Fruit fly (Drosophila melanogaster) whole organism, embryonic: ENCODE results near the gene Taf8.

Experiments
- Asciz ChIP-seq: fragments of 200-800 bp; sonication (Bioruptor generic); optimal IDR thresholded peaks from 2 replicates; lab custom pipeline; 2017; ENCODE audit warnings: missing biosample characterization, mild to moderate bottlenecking, missing genetic modification characterization, missing genetic modification reagents
- Atf6 ChIP-seq: fragments of 200-800 bp; sonication (Bioruptor generic); IDR thresholded peaks from 2 replicates; pipeline ENCODE4 v1.3.6; 2022; ENCODE audit warnings: missing biosample characterization, missing genetic modification characterization
- Bgb ChIP-seq: fragments of 200-800 bp; sonication (Bioruptor generic); IDR thresholded peaks from 2 replicates; pipeline ENCODE4 v1.3.6; 2022; ENCODE audit warnings: missing biosample characterization, missing genetic modification characterization; ENCODE audit not compliant: partially characterized antibody
- CG10565 ChIP-seq: fragments of 200-800 bp; sonication (Bioruptor generic); optimal IDR thresholded peaks from 3 replicates; lab custom pipeline; 2016; ENCODE audit warnings: missing biosample characterization, mild to moderate bottlenecking, missing genetic modification characterization
- CG11560 ChIP-seq: fragments of 200-800 bp; sonication (Bioruptor generic); IDR thresholded peaks from 3 replicates; pipeline ENCODE4 v1.3.6; 2022; ENCODE audit warnings: missing biosample characterization, missing genetic modification characterization
- CG12071 ChIP-seq: fragments of 200-800 bp; sonication (Bioruptor generic); optimal IDR thresholded peaks from 3 replicates; lab custom pipeline; 2018; ENCODE audit warnings: missing biosample characterization, mild to moderate bottlenecking, missing genetic modification characterization
- CG1233 ChIP-seq: fragments of 200-800 bp; sonication (Bioruptor generic); optimal IDR thresholded peaks from 4 replicates; lab custom pipeline; 2018; ENCODE audit warnings: missing biosample characterization, mild to moderate bottlenecking, missing genetic modification characterization
- CG13296 ChIP-seq: fragments of 200-800 bp; sonication (Bioruptor generic); optimal IDR thresholded peaks from 3 replicates; lab custom pipeline; 2018; ENCODE audit warnings: missing biosample characterization, mild to moderate bottlenecking, missing genetic modification characterization
- CG13424 ChIP-seq: fragments of 200-800 bp; sonication (Bioruptor generic); optimal IDR thresholded peaks from 2 replicates; lab custom pipeline; 2019; ENCODE audit warnings: missing biosample characterization, mild to moderate bottlenecking, missing genetic modification characterization, moderate library complexity
- CG13775 ChIP-seq: fragments of 200-800 bp; sonication (Bioruptor generic); optimal IDR thresholded peaks from 3 replicates; lab custom pipeline; 2017; ENCODE audit warnings: missing biosample characterization, mild to moderate bottlenecking, missing genetic modification characterization
- CG16779 ChIP-seq: fragments of 200-800 bp; sonication (Bioruptor generic); IDR thresholded peaks from 2 replicates; pipeline ENCODE4 v1.3.6; 2022; ENCODE audit warnings: missing biosample characterization, missing genetic modification characterization
- CG16815 ChIP-seq: fragments of 200-800 bp; sonication (Bioruptor generic); optimal IDR thresholded peaks from 3 replicates; lab custom pipeline; 2017; ENCODE audit warnings: missing biosample characterization, mild to moderate bottlenecking, missing genetic modification characterization
- CG17328 ChIP-seq: fragments of 200-800 bp; sonication (Bioruptor generic); IDR thresholded peaks from 2 replicates; pipeline ENCODE4 v1.3.6; 2022; ENCODE audit warnings: missing biosample characterization, missing genetic modification characterization
- CG17568 ChIP-seq: fragments of 200-800 bp; sonication (Bioruptor generic); optimal IDR thresholded peaks from 2 replicates; lab custom pipeline; 2018; ENCODE audit warnings: missing biosample characterization, mild to moderate bottlenecking, missing genetic modification characterization, moderate library complexity
- CG17802 ChIP-seq: fragments of 200-800 bp; sonication (Bioruptor generic); optimal IDR thresholded peaks from 2 replicates; lab custom pipeline; 2018; ENCODE audit warnings: missing biosample characterization, mild to moderate bottlenecking, missing genetic modification characterization, moderate library complexity
- CG18011 ChIP-seq: fragments of 200-800 bp; sonication (Bioruptor generic); optimal IDR thresholded peaks from 2 replicates; lab custom pipeline; 2017; ENCODE audit warnings: missing biosample characterization, missing genetic modification characterization, mild to moderate bottlenecking, moderate library complexity, missing genotype
- CG3281 ChIP-seq: fragments of 200-800 bp; sonication (Bioruptor generic); optimal IDR thresholded peaks from 3 replicates; lab custom pipeline; 2017; ENCODE audit warnings: missing biosample characterization, mild to moderate bottlenecking, missing genetic modification characterization
- CG34376 ChIP-seq: fragments of 200-800 bp; sonication (Bioruptor generic); optimal IDR thresholded peaks from 2 replicates; lab custom pipeline; 2018; ENCODE audit warnings: missing biosample characterization, mild to moderate bottlenecking, missing genetic modification characterization
- CG6254 ChIP-seq: fragments of 200-800 bp; sonication (Bioruptor generic); optimal IDR thresholded peaks from 3 replicates; lab custom pipeline; 2017; ENCODE audit warnings: mild to moderate bottlenecking, missing biosample characterization, missing genetic modification reagents, missing genetic modification characterization
- CG7357 ChIP-seq: fragments of 200-800 bp; sonication (Bioruptor generic); IDR thresholded peaks from 3 replicates; pipeline ENCODE4 v1.3.6; 2022; ENCODE audit warnings: missing biosample characterization, missing genetic modification characterization
- CG8924 ChIP-seq: fragments of 200-800 bp; optimal IDR thresholded peaks from 3 replicates; lab custom pipeline; 2019; ENCODE audit warnings: missing biosample characterization, mild to moderate bottlenecking, missing genetic modification characterization, moderate library complexity
- CG8944 ChIP-seq: fragments of 200-800 bp; sonication (Bioruptor generic); optimal IDR thresholded peaks from 3 replicates; lab custom pipeline; 2016; ENCODE audit warnings: missing biosample characterization, missing genetic modification characterization
- CG9609 ChIP-seq: fragments of 200-800 bp; sonication (Bioruptor generic); optimal IDR thresholded peaks from 3 replicates; lab custom pipeline; 2016; ENCODE audit warnings: missing biosample characterization, missing genetic modification characterization
- CkIIα-i1 ChIP-seq: fragments of 200-800 bp; sonication (Bioruptor generic); IDR thresholded peaks from 2 replicates; pipeline ENCODE4 v1.3.6; 2022; ENCODE audit warnings: missing biosample characterization, missing genetic modification characterization
- E2f2 ChIP-seq: fragments of 200-800 bp; sonication (Bioruptor generic); IDR thresholded peaks from 2 replicates; pipeline ENCODE4 v1.3.6; 2022; ENCODE audit warnings: missing biosample characterization, missing genetic modification characterization
- Eip74EF ChIP-seq, 2 experiments: fragments of 200-800 bp in 1 of 2; fragments of >200 bp in 1 of 2; sonication (Bioruptor generic) in 1 of 2; optimal IDR thresholded peaks; 2 replicates each; lab custom pipeline; 2017 to 2019; ENCODE audit warnings: missing biosample characterization in 2 of 2, missing genetic modification characterization in 2 of 2, mild to moderate bottlenecking in 1 of 2, moderate library complexity in 1 of 2
- H15 ChIP-seq: fragments of 200-800 bp; sonication (Bioruptor generic); IDR thresholded peaks from 3 replicates; pipeline ENCODE4 v1.3.6; 2022; ENCODE audit warnings: missing biosample characterization, missing genetic modification characterization
- HHEX ChIP-seq: fragments of 200-800 bp; sonication (Bioruptor generic); optimal IDR thresholded peaks from 3 replicates; lab custom pipeline; 2017; ENCODE audit warnings: missing biosample characterization, mild to moderate bottlenecking, missing genetic modification characterization, missing genetic modification reagents
- HLH4C ChIP-seq: fragments of 200-800 bp; sonication (Bioruptor generic); IDR thresholded peaks from 3 replicates; pipeline ENCODE4 v1.3.6; 2022; ENCODE audit warnings: missing biosample characterization, missing genetic modification characterization; ENCODE audit not compliant: partially characterized antibody
- Hmr ChIP-seq: fragments of 200-800 bp; sonication (Bioruptor generic); optimal IDR thresholded peaks from 3 replicates; lab custom pipeline; 2017; ENCODE audit warnings: mild to moderate bottlenecking, missing biosample characterization, missing genetic modification reagents, missing genetic modification characterization
- NC2α ChIP-seq: fragments of 200-800 bp; sonication (Bioruptor generic); optimal IDR thresholded peaks from 2 replicates; lab custom pipeline; 2016; ENCODE audit warnings: missing biosample characterization, missing genetic modification characterization
- Opbp ChIP-seq: fragments of 200-800 bp; sonication (Bioruptor generic); IDR thresholded peaks from 3 replicates; pipeline ENCODE4 v1.3.6; 2022; ENCODE audit warnings: missing biosample characterization, missing genetic modification characterization; ENCODE audit not compliant: partially characterized antibody
- Rx ChIP-seq: fragments of 200-800 bp; sonication (Bioruptor generic); IDR thresholded peaks from 2 replicates; pipeline ENCODE4 v1.3.6; 2022; ENCODE audit warnings: missing biosample characterization, missing genetic modification characterization
- Scr ChIP-seq: fragments of 200-800 bp; sonication (Bioruptor generic); IDR thresholded peaks from 2 replicates; pipeline ENCODE4 v1.3.6; 2022; ENCODE audit warnings: missing biosample characterization, missing genetic modification characterization; ENCODE audit not compliant: partially characterized antibody
- Spps ChIP-seq: fragments of 200-800 bp; sonication (Bioruptor generic); optimal IDR thresholded peaks from 2 replicates; lab custom pipeline; 2018; ENCODE audit warnings: missing biosample characterization, mild to moderate bottlenecking, missing genetic modification characterization
- al ChIP-seq: fragments of 200-800 bp; sonication (Bioruptor generic); IDR thresholded peaks from 2 replicates; pipeline ENCODE4 v1.3.6; 2022; ENCODE audit warnings: missing biosample characterization, missing genetic modification characterization
- corto ChIP-seq: fragments of 200-800 bp; sonication (Bioruptor generic); optimal IDR thresholded peaks from 2 replicates; lab custom pipeline; 2016; ENCODE audit warnings: missing biosample characterization, mild to moderate bottlenecking, missing genetic modification characterization, moderate library complexity
- fd96Cb ChIP-seq: fragments of 200-800 bp; sonication (Bioruptor generic); optimal IDR thresholded peaks from 2 replicates; lab custom pipeline; 2018; ENCODE audit warnings: missing biosample characterization, mild to moderate bottlenecking, missing genetic modification characterization, moderate library complexity
- gcm2 ChIP-seq: fragments of 200-800 bp; sonication (Bioruptor generic); optimal IDR thresholded peaks from 2 replicates; lab custom pipeline; 2016; ENCODE audit warnings: missing biosample characterization, missing genetic modification characterization
- h ChIP-seq: fragments of >200 bp; optimal IDR thresholded peaks from 2 replicates; lab custom pipeline; 2017
- hbn ChIP-seq: fragments of 200-800 bp; sonication (Bioruptor generic); IDR thresholded peaks from 2 replicates; pipeline ENCODE4 v1.3.6; 2022; ENCODE audit warnings: missing biosample characterization, missing genetic modification characterization; ENCODE audit not compliant: partially characterized antibody
- insv ChIP-seq, 2 experiments: fragments of 200-800 bp; sonication (Bioruptor generic); optimal IDR thresholded peaks; 3 replicates each; lab custom pipeline; 2016 to 2018; ENCODE audit warnings: missing biosample characterization in 2 of 2, missing genetic modification characterization in 2 of 2
- nom ChIP-seq: fragments of 200-800 bp; sonication (Bioruptor generic); optimal IDR thresholded peaks from 2 replicates; lab custom pipeline; 2017; ENCODE audit warnings: missing biosample characterization, missing genetic modification characterization, mild to moderate bottlenecking, moderate library complexity, missing genetic modification reagents
- rib ChIP-seq: fragments of 200-800 bp; sonication (Bioruptor generic); IDR thresholded peaks from 2 replicates; pipeline ENCODE4 v1.3.6; 2022; ENCODE audit warnings: missing biosample characterization, missing genetic modification characterization
- schlank ChIP-seq: fragments of 200-800 bp; sonication (Bioruptor generic); optimal IDR thresholded peaks from 2 replicates; lab custom pipeline; 2018; ENCODE audit warnings: missing biosample characterization, mild to moderate bottlenecking, missing genetic modification characterization
- slbo ChIP-seq: fragments of 200-800 bp; sonication (Bioruptor generic); IDR thresholded peaks from 2 replicates; pipeline ENCODE4 v1.3.6; 2022; ENCODE audit warnings: missing biosample characterization, missing genetic modification characterization
- slp2 ChIP-seq: fragments of 200-800 bp; sonication (Bioruptor generic); optimal IDR thresholded peaks from 2 replicates; lab custom pipeline; 2016; ENCODE audit warnings: missing biosample characterization, missing genetic modification characterization
- tgo ChIP-seq: fragments of 200-800 bp; sonication (Bioruptor generic); IDR thresholded peaks from 3 replicates; pipeline ENCODE4 v1.3.6; 2022; ENCODE audit warnings: missing biosample characterization, missing genetic modification characterization
- unc-4 ChIP-seq: fragments of 200-800 bp; sonication (Bioruptor generic); IDR thresholded peaks from 2 replicates; pipeline ENCODE4 v1.3.6; 2022; ENCODE audit warnings: missing biosample characterization, missing genetic modification characterization; ENCODE audit not compliant: partially characterized antibody
- unpg ChIP-seq: fragments of 200-800 bp; sonication (Bioruptor generic); optimal IDR thresholded peaks from 3 replicates; lab custom pipeline; 2018; ENCODE audit warnings: missing biosample characterization, mild to moderate bottlenecking, missing genetic modification characterization, moderate library complexity

Taf8 gene

dm6 chrX:18094747-18095352, 6.9 kb upstream of the Taf8 start (continued):
- TF ChIP-seq Rx (GFP tag; lab: Robert Waterston, UW) = no peak
- TF ChIP-seq nom (GFP tag; lab: Kevin White, UChicago) = no peak
- TF ChIP-seq unc-4 = no peak
- no peak for TF ChIP-seq CG9609 (GFP tag; lab: Kevin White, UChicago)
- peak; percentile 50 for TF ChIP-seq unpg (GFP tag; lab: Kevin White, UChicago)
- peak; percentile 37 for TF ChIP-seq CG13424 (tag; lab: Kevin White, UChicago)
- no peak for TF ChIP-seq Bgb (GFP tag; lab: Robert Waterston, UW)
- TF ChIP-seq CG13296 (GFP tag; lab: Kevin White, UChicago) = peak; percentile 10
- no peak for TF ChIP-seq CG7357 (GFP tag; lab: Robert Waterston, UW)
- TF ChIP-seq rib (GFP tag; lab: Robert Waterston, UW) = no peak
- no peak for TF ChIP-seq Eip74EF (GFP tag; optimal IDR thresholded peaks at IDR 0.05; lab: Kevin White, UChicago)
- TF ChIP-seq slp2 (GFP tag; lab: Kevin White, UChicago) = no peak
- TF ChIP-seq CG11560 (tag; lab: Robert Waterston, UW) = no peak
- TF ChIP-seq HLH4C = no peak
- no peak for TF ChIP-seq Opbp (GFP tag; lab: Robert Waterston, UW)
- TF ChIP-seq CG3281 (GFP tag; lab: Kevin White, UChicago) = peak; percentile 65
- TF ChIP-seq tgo (GFP tag; lab: Robert Waterston, UW) = no peak
- TF ChIP-seq insv (GFP tag; optimal IDR thresholded peaks at IDR 0.05; lab: Kevin White, UChicago) = no peak
- no peak for TF ChIP-seq gcm2 (GFP tag; lab: Kevin White, UChicago)
- no peak for TF ChIP-seq H15 (GFP tag; lab: Robert Waterston, UW)
- TF ChIP-seq slbo (GFP tag; lab: Robert Waterston, UW) = peak; percentile 83
- no peak for TF ChIP-seq Asciz (GFP tag; lab: Kevin White, UChicago)
- TF ChIP-seq hbn (GFP tag; lab: Robert Waterston, UW) = no peak
- TF ChIP-seq Hmr (GFP tag; lab: Kevin White, UChicago) = peak; percentile 68
- TF ChIP-seq h = no peak
- TF ChIP-seq CG17802 (tag; lab: Kevin White, UChicago) = no peak
- peak; percentile 35; the same call in 1 of the 2 replicates for TF ChIP-seq E2f2
- no peak for TF ChIP-seq CG13775 (GFP tag; lab: Kevin White, UChicago)
- no peak for TF ChIP-seq corto (GFP tag; lab: Kevin White, UChicago)
- TF ChIP-seq CG34376 (GFP tag; lab: Kevin White, UChicago) = no peak
- TF ChIP-seq fd96Cb (tag; lab: Kevin White, UChicago) = peak; percentile 25
- TF ChIP-seq CG6254 (GFP tag; lab: Kevin White, UChicago) = no peak
- peak; percentile 41 for TF ChIP-seq HHEX
- peak; percentile 21 for TF ChIP-seq CG16815 (GFP tag; lab: Kevin White, UChicago)
- no peak for TF ChIP-seq CG17568
- TF ChIP-seq CG18011 (GFP tag; lab: Kevin White, UChicago) = no peak
- TF ChIP-seq CkIIα-i1 (GFP tag; lab: Robert Waterston, UW) = no peak
- TF ChIP-seq CG8944 (GFP tag; lab: Kevin White, UChicago) = no peak
- no peak for TF ChIP-seq NC2α (GFP tag; lab: Kevin White, UChicago)
- 0 out of 2 replicates have a peak, but pooled peaks have one; percentile 36 for TF ChIP-seq CG17328 (GFP tag; lab: Robert Waterston, UW)
- TF ChIP-seq al = peak; percentile 47
- no peak for TF ChIP-seq Spps (tag; lab: Kevin White, UChicago)
- no peak for TF ChIP-seq CG12071 (GFP tag; lab: Kevin White, UChicago)
- no peak for TF ChIP-seq CG10565 (GFP tag; lab: Kevin White, UChicago)
- peak; percentile 38 for TF ChIP-seq CG8924 (tag; lab: Kevin White, UChicago)
- no peak for TF ChIP-seq schlank
- TF ChIP-seq CG1233 (GFP tag; lab: Kevin White, UChicago) = peak; percentile 17
- no peak for TF ChIP-seq Atf6 (GFP tag; lab: Robert Waterston, UW)
- no peak for TF ChIP-seq Scr
- TF ChIP-seq CG16779 = no peak
